Worm (Caenorhabditis elegans): ENCODE results near the gene bcs-1.

DNA sequence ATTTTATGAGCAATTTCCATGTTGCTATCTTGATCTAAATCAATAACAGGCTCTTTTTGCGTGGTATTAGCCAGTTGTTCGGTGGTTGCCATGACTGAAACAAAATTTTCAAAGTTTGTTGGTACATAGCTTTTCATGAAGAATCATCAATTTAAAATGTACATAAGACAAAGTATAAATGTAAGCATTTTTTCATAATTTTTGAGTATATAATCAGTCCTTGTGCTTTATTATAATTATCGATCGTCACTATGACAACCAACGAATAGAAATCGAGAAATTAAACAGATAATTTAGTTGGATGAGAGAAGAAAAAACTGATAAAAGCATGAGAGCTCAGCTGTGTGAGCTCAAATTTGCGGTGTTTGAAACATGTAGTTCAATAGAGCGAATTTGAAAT lies 51.0 kb downstream of the bcs-1 start, which contains the start of gene T22C8.3:
- no peak for TF ChIP-seq him-1 (tag; optimal IDR thresholded peaks at IDR 0.05)
- TF ChIP-seq dao-5 (tag; optimal IDR thresholded peaks at IDR 0.05): no peak
- TF ChIP-seq W03F9.2 (tag; optimal IDR thresholded peaks at IDR 0.05): no peak
